Worm (Caenorhabditis elegans) whole organism, L3 larva: ENCODE data around the gene F41C6.7.

Source experiments
- skn-1 ChIP-seq: fragments of 150-350 bp; optimal IDR thresholded peaks from 2 replicates; lab custom pipeline; 2014; ENCODE audit warnings: missing biosample characterization, missing genetic modification characterization
- unc-62 ChIP-seq: fragments of 150-350 bp; sonication (generic microtip); optimal IDR thresholded peaks from 4 replicates; lab custom pipeline; 2014; ENCODE audit warnings: missing biosample characterization, missing genetic modification reagents, missing genetic modification characterization

DNA sequence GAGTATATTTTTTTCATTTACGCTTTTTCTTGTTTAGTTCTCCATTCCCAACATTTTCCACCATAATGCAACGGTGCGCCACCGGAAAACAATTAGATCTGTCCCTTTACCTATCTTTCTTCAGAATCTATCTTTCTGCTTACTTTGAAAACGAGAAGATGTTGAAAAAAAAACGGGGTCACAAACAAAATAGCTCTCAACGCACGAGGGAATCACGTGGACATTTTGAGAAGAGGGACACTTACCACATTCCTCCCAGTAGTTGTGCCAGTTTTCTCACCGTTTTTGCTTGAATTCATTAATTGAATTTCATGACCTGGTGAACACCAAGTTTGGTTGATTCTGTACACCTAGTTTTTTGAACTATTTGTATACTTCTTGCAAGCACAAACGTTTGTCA is 31.1 kb upstream of the F41C6.7 start:
- TF ChIP-seq skn-1 (tag; lab: Kevin White, UChicago) (no peak), unc-62 (GFP tag; lab: Kevin White, UChicago) (no peak)
